Fruit fly (Drosophila melanogaster) whole organism, prepupa: Measurements from ENCODE around the gene IntS4.
A peak's percentile ranks its signal among the peaks of the same experiment; 100 is the strongest.

Experiments used
- CG6808 ChIP-seq: fragments of 200-800 bp; sonication (Bioruptor generic); optimal IDR thresholded peaks from 3 replicates; lab custom pipeline; 2017; ENCODE audit warnings: missing biosample characterization, missing genetic modification characterization, mild to moderate bottlenecking, moderate library complexity, missing genetic modification reagents
- Eip75B ChIP-seq: fragments of 200-800 bp; sonication (Bioruptor generic); optimal IDR thresholded peaks from 3 replicates; lab custom pipeline; 2016; ENCODE audit warnings: missing biosample characterization, missing genetic modification characterization

- TF ChIP-seq Eip75B (GFP tag; lab: Kevin White, UChicago) (no peak), CG6808 (GFP tag; lab: Kevin White, UChicago) (peak; percentile 100)
Observed at dm6 chrX:8517121-8518024, 41.2 kb downstream of the IntS4 start, which contains the start of gene Nrg.
